Fruit fly (Drosophila melanogaster) whole organism, embryonic: Measurements from ENCODE around the gene dpp.
A peak's percentile ranks its signal among the peaks of the same experiment; 100 is the strongest.

ENCODE experiments used
- Atf-2 ChIP-seq: fragments of 200-800 bp; sonication (Bioruptor generic); optimal IDR thresholded peaks from 2 replicates; lab custom pipeline; 2016; ENCODE audit warnings: missing biosample characterization, missing genetic modification characterization
- BEAF-32 ChIP-seq: fragments of 200-800 bp; sonication (Bioruptor generic); optimal IDR thresholded peaks from 3 replicates; lab custom pipeline; 2017; ENCODE audit warnings: missing biosample characterization, missing genetic modification characterization, mild to moderate bottlenecking, moderate library complexity, missing genetic modification reagents
- CG10654 ChIP-seq: fragments of 200-800 bp; sonication (Bioruptor generic); optimal IDR thresholded peaks from 2 replicates; lab custom pipeline; 2016; ENCODE audit warnings: missing biosample characterization, missing genetic modification characterization
- CG11560 ChIP-seq: fragments of 200-800 bp; sonication (Bioruptor generic); IDR thresholded peaks from 3 replicates; pipeline ENCODE4 v1.3.6; 2022; ENCODE audit warnings: missing biosample characterization, missing genetic modification characterization
- CG12219 ChIP-seq: fragments of 200-800 bp; sonication (Bioruptor generic); optimal IDR thresholded peaks from 3 replicates; lab custom pipeline; 2018; ENCODE audit warnings: missing biosample characterization, mild to moderate bottlenecking, missing genetic modification characterization
- CG12236 ChIP-seq: fragments of 200-800 bp; sonication (Bioruptor generic); optimal IDR thresholded peaks from 2 replicates; lab custom pipeline; 2016; ENCODE audit warnings: missing biosample characterization, missing genetic modification characterization
- CG12391 ChIP-seq: fragments of 200-800 bp; sonication (Bioruptor generic); optimal IDR thresholded peaks from 3 replicates; lab custom pipeline; 2018; ENCODE audit warnings: missing biosample characterization, mild to moderate bottlenecking, missing genetic modification characterization, moderate library complexity
- CG13287 ChIP-seq: fragments of 200-800 bp; sonication (Bioruptor generic); IDR thresholded peaks from 2 replicates; pipeline ENCODE4 v1.3.6; 2022; ENCODE audit warnings: missing biosample characterization, missing genetic modification characterization; ENCODE audit not compliant: partially characterized antibody
- CG13424 ChIP-seq: fragments of 200-800 bp; sonication (Bioruptor generic); optimal IDR thresholded peaks from 2 replicates; lab custom pipeline; 2019; ENCODE audit warnings: missing biosample characterization, mild to moderate bottlenecking, missing genetic modification characterization, moderate library complexity
- CG1529 ChIP-seq: fragments of 200-800 bp; sonication (Bioruptor generic); optimal IDR thresholded peaks from 3 replicates; lab custom pipeline; 2018; ENCODE audit warnings: missing biosample characterization, missing genetic modification characterization
- CG1647 ChIP-seq: fragments of 200-800 bp; sonication (Bioruptor generic); optimal IDR thresholded peaks from 3 replicates; lab custom pipeline; 2016; ENCODE audit warnings: missing biosample characterization, missing genetic modification characterization
- CG16815 ChIP-seq: fragments of 200-800 bp; sonication (Bioruptor generic); optimal IDR thresholded peaks from 3 replicates; lab custom pipeline; 2017; ENCODE audit warnings: missing biosample characterization, mild to moderate bottlenecking, missing genetic modification characterization
- CG2712 ChIP-seq: fragments of 200-800 bp; optimal IDR thresholded peaks from 3 replicates; lab custom pipeline; 2019; ENCODE audit warnings: missing biosample characterization, mild to moderate bottlenecking, missing genetic modification characterization, moderate library complexity
- CG3065 ChIP-seq: fragments of 200-800 bp; sonication (Bioruptor generic); optimal IDR thresholded peaks from 2 replicates; lab custom pipeline; 2016; ENCODE audit warnings: missing biosample characterization, missing genetic modification characterization
- CG32767 ChIP-seq: fragments of 200-800 bp; sonication (Bioruptor generic); IDR thresholded peaks from 2 replicates; pipeline ENCODE4 v1.3.6; 2022; ENCODE audit warnings: missing biosample characterization, missing genetic modification characterization
- CG33557 ChIP-seq: fragments of 200-800 bp; sonication (Bioruptor generic); optimal IDR thresholded peaks from 2 replicates; lab custom pipeline; 2019; ENCODE audit warnings: missing biosample characterization, mild to moderate bottlenecking, missing genetic modification characterization, moderate library complexity
- CG6813 ChIP-seq: fragments of 200-800 bp; sonication (Bioruptor generic); optimal IDR thresholded peaks from 2 replicates; lab custom pipeline; 2017; ENCODE audit warnings: missing biosample characterization, missing genetic modification characterization, mild to moderate bottlenecking, moderate library complexity, missing genetic modification reagents
- CG7357 ChIP-seq: fragments of 200-800 bp; sonication (Bioruptor generic); IDR thresholded peaks from 3 replicates; pipeline ENCODE4 v1.3.6; 2022; ENCODE audit warnings: missing biosample characterization, missing genetic modification characterization
- CG7839 ChIP-seq: fragments of 200-800 bp; sonication (Bioruptor generic); optimal IDR thresholded peaks from 3 replicates; lab custom pipeline; 2018; ENCODE audit warnings: missing biosample characterization, mild to moderate bottlenecking, missing genetic modification characterization, moderate library complexity
- CG8765 ChIP-seq: fragments of 200-800 bp; sonication (Bioruptor generic); IDR thresholded peaks from 2 replicates; pipeline ENCODE4 v1.3.6; 2022; ENCODE audit warnings: missing biosample characterization, missing genetic modification characterization
- CG8924 ChIP-seq: fragments of 200-800 bp; optimal IDR thresholded peaks from 3 replicates; lab custom pipeline; 2019; ENCODE audit warnings: missing biosample characterization, mild to moderate bottlenecking, missing genetic modification characterization, moderate library complexity
- CG9437 ChIP-seq: fragments of 200-800 bp; sonication (Bioruptor generic); optimal IDR thresholded peaks from 2 replicates; lab custom pipeline; 2018; ENCODE audit warnings: missing biosample characterization, mild to moderate bottlenecking, missing genetic modification characterization
- CG9932 ChIP-seq: fragments of 200-800 bp; sonication (Bioruptor generic); IDR thresholded peaks from 2 replicates; pipeline ENCODE4 v1.3.6; 2022; ENCODE audit warnings: missing biosample characterization, missing genetic modification characterization
- CoRest ChIP-seq: fragments of 200-800 bp; sonication (Bioruptor generic); optimal IDR thresholded peaks from 3 replicates; lab custom pipeline; 2018; ENCODE audit warnings: missing biosample characterization, mild to moderate bottlenecking, missing genetic modification characterization, moderate library complexity
- Dbx ChIP-seq: fragments of 200-800 bp; sonication (Bioruptor generic); IDR thresholded peaks from 3 replicates; pipeline ENCODE4 v1.3.6; 2022; ENCODE audit warnings: missing biosample characterization, missing genetic modification characterization
- Dp ChIP-seq: fragments of 200-800 bp; sonication (Bioruptor generic); optimal IDR thresholded peaks from 2 replicates; lab custom pipeline; 2018; ENCODE audit warnings: missing biosample characterization, mild to moderate bottlenecking, missing genetic modification characterization, moderate library complexity
- Poxn ChIP-seq: fragments of 200-800 bp; sonication (Bioruptor generic); IDR thresholded peaks from 2 replicates; pipeline ENCODE4 v1.3.6; 2022; ENCODE audit warnings: missing biosample characterization, missing genetic modification characterization
- Six4 ChIP-seq: fragments of 200-800 bp; sonication (Bioruptor generic); optimal IDR thresholded peaks from 2 replicates; lab custom pipeline; 2016; ENCODE audit warnings: missing biosample characterization, missing genetic modification characterization
- Sry-β ChIP-seq: fragments of 200-800 bp; sonication (Bioruptor generic); optimal IDR thresholded peaks from 2 replicates; lab custom pipeline; 2018; ENCODE audit warnings: missing biosample characterization, mild to moderate bottlenecking, missing genetic modification characterization, moderate library complexity
- Sry-δ ChIP-seq: fragments of 200-800 bp; sonication (Bioruptor generic); optimal IDR thresholded peaks from 2 replicates; lab custom pipeline; 2016; ENCODE audit warnings: missing biosample characterization, missing genetic modification characterization
- Vsx1 ChIP-seq: fragments of 200-800 bp; sonication (Bioruptor generic); optimal IDR thresholded peaks from 2 replicates; lab custom pipeline; 2017; ENCODE audit warnings: missing biosample characterization, mild to moderate bottlenecking, missing genetic modification characterization, missing genetic modification reagents
- aop ChIP-seq: fragments of 200-800 bp; sonication (Bioruptor generic); IDR thresholded peaks from 2 replicates; pipeline ENCODE4 v1.3.6; 2022; ENCODE audit warnings: missing biosample characterization, missing genetic modification characterization
- ash1 ChIP-seq: fragments of 200-800 bp; sonication (Bioruptor generic); optimal IDR thresholded peaks from 2 replicates; lab custom pipeline; 2018; ENCODE audit warnings: missing biosample characterization, mild to moderate bottlenecking, missing genetic modification characterization
- cato ChIP-seq: fragments of 200-800 bp; sonication (Bioruptor generic); optimal IDR thresholded peaks from 2 replicates; lab custom pipeline; 2016; ENCODE audit warnings: missing biosample characterization, missing genetic modification characterization, borderline replicate concordance
- chm ChIP-seq: fragments of 200-800 bp; sonication (Bioruptor generic); IDR thresholded peaks from 2 replicates; pipeline ENCODE4 v1.3.6; 2022; ENCODE audit warnings: missing biosample characterization, missing genetic modification characterization
- dimm ChIP-seq: fragments of 200-800 bp; sonication (Bioruptor generic); IDR thresholded peaks from 2 replicates; pipeline ENCODE4 v1.3.6; 2022; ENCODE audit warnings: missing biosample characterization, missing genetic modification characterization
- dm ChIP-seq: fragments of 200-800 bp; sonication (Bioruptor generic); optimal IDR thresholded peaks from 3 replicates; lab custom pipeline; 2016; ENCODE audit warnings: missing biosample characterization, missing genetic modification characterization
- ftz-f1 ChIP-seq: fragments of 200-800 bp; sonication (Bioruptor generic); optimal IDR thresholded peaks from 2 replicates; lab custom pipeline; 2016; ENCODE audit warnings: missing biosample characterization, missing genetic modification characterization
- gfzf ChIP-seq: fragments of 200-800 bp; sonication (Bioruptor generic); optimal IDR thresholded peaks from 2 replicates; lab custom pipeline; 2016; ENCODE audit warnings: missing biosample characterization, mild to moderate bottlenecking, missing genetic modification characterization, moderate library complexity
- grn ChIP-seq: fragments of 200-800 bp; sonication (Bioruptor generic); optimal IDR thresholded peaks from 3 replicates; lab custom pipeline; 2017; ENCODE audit warnings: missing biosample characterization, missing genetic modification characterization
- hbn ChIP-seq: fragments of 200-800 bp; sonication (Bioruptor generic); IDR thresholded peaks from 2 replicates; pipeline ENCODE4 v1.3.6; 2022; ENCODE audit warnings: missing biosample characterization, missing genetic modification characterization; ENCODE audit not compliant: partially characterized antibody
- her ChIP-seq: fragments of 200-800 bp; sonication (Bioruptor generic); optimal IDR thresholded peaks from 2 replicates; lab custom pipeline; 2016; ENCODE audit warnings: missing biosample characterization, missing genetic modification characterization
- hth ChIP-seq: fragments of >200 bp; optimal IDR thresholded peaks from 2 replicates; lab custom pipeline; 2017; ENCODE audit warnings: inconsistent platforms
- jumu ChIP-seq: fragments of 200-800 bp; sonication (Bioruptor generic); optimal IDR thresholded peaks from 3 replicates; lab custom pipeline; 2016; ENCODE audit warnings: missing biosample characterization, missing genetic modification characterization
- peb ChIP-seq: fragments of 200-800 bp; sonication (Bioruptor generic); IDR thresholded peaks from 2 replicates; pipeline ENCODE4 v1.3.6; 2022; ENCODE audit warnings: missing biosample characterization, missing genetic modification characterization
- pnt ChIP-seq: fragments of 200-800 bp; sonication (Bioruptor generic); optimal IDR thresholded peaks from 3 replicates; lab custom pipeline; 2016; ENCODE audit warnings: missing biosample characterization, missing genetic modification characterization
- pzg ChIP-seq: fragments of 200-800 bp; sonication (Bioruptor generic); optimal IDR thresholded peaks from 3 replicates; lab custom pipeline; 2018; ENCODE audit warnings: missing biosample characterization, mild to moderate bottlenecking, missing genetic modification characterization, moderate library complexity
- sqz ChIP-seq: fragments of 200-800 bp; sonication (Bioruptor generic); optimal IDR thresholded peaks from 3 replicates; lab custom pipeline; 2018; ENCODE audit warnings: missing biosample characterization, mild to moderate bottlenecking, missing genetic modification characterization
- stc ChIP-seq: fragments of 200-800 bp; sonication (Bioruptor generic); IDR thresholded peaks from 2 replicates; pipeline ENCODE4 v1.3.6; 2022; ENCODE audit warnings: missing biosample characterization, missing genetic modification characterization
- toy ChIP-seq: fragments of 200-800 bp; sonication (Bioruptor generic); IDR thresholded peaks from 2 replicates; pipeline ENCODE4 v1.3.6; 2022; ENCODE audit warnings: missing biosample characterization, missing genetic modification characterization
- zfh2 ChIP-seq: fragments of 200-800 bp; sonication (Bioruptor generic); optimal IDR thresholded peaks from 2 replicates; lab custom pipeline; 2016; ENCODE audit warnings: missing biosample characterization, missing genetic modification characterization

dpp gene

DNA sequence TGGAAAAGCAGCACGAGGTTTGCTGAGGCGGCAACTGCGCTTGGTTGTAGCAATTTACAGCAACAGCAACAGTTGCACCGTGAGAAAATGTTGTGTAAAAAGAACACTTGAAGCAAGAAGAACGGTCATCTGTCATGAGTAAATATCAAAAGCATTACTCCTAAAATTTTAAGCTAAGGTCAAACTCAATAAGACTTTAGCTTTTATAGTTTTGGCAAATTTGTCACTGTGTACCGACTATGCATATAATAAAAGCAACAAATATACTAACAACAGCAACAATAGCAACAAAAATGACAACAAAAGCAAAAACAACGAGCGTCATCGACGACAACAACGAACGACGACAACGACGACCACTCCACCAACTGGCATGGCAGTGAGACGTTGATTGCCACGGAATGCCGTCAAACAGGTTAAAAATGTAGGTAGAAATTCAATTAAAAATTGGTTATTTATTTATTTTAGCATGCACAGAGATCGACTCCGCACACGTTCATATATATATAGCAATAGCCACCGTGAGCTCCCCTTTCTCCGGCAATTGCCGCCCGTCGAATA lies 5.4 kb downstream of the dpp start (continued):
- TF ChIP-seq CG2712 (tag; lab: Kevin White, UChicago) (peak; percentile 79), CG9437 (peak; percentile 60), CG16815 (GFP tag; lab: Kevin White, UChicago) (peak; percentile 8), Atf-2 (peak; percentile 77), CG8765 (GFP tag; lab: Robert Waterston, UW) (no peak), Sry-β (no peak), aop (peak; percentile 72), Dp (GFP tag; lab: Kevin White, UChicago) (no peak), Poxn (GFP tag; lab: Robert Waterston, UW) (no peak), pzg (GFP tag; lab: Kevin White, UChicago) (no peak), CG1529 (GFP tag; lab: Kevin White, UChicago) (peak; percentile 89), peb (GFP tag; lab: Robert Waterston, UW) (peak; percentile 79), her (GFP tag; lab: Kevin White, UChicago) (peak; percentile 76), jumu (peak; percentile 83), CG6813 (GFP tag; lab: Kevin White, UChicago) (peak; percentile 49), Dbx (GFP tag; lab: Robert Waterston, UW) (peak; percentile 52; the same call in 1 of the 3 replicates), grn (GFP tag; lab: Kevin White, UChicago) (peak; percentile 10), hbn (GFP tag; lab: Robert Waterston, UW) (no peak), CG13287 (GFP tag; lab: Robert Waterston, UW) (no peak), CG33557 (GFP tag; lab: Kevin White, UChicago) (no peak), CG10654 (GFP tag; lab: Kevin White, UChicago) (peak; percentile 77), CG32767 (GFP tag; lab: Robert Waterston, UW) (peak; percentile 82), CG1647 (GFP tag; lab: Kevin White, UChicago) (peak; percentile 76), dimm (GFP tag; lab: Robert Waterston, UW) (peak; percentile 76), chm (GFP tag; lab: Robert Waterston, UW) (peak; percentile 77; the same call in 1 of the 2 replicates), CG7839 (tag; lab: Kevin White, UChicago) (peak; percentile 86), BEAF-32 (GFP tag; lab: Kevin White, UChicago) (no peak), CG13424 (tag; lab: Kevin White, UChicago) (peak; percentile 92), CG12236 (GFP tag; lab: Kevin White, UChicago) (peak; percentile 72), CG7357 (GFP tag; lab: Robert Waterston, UW) (peak; percentile 65; the same call in 1 of the 3 replicates), zfh2 (GFP tag; lab: Kevin White, UChicago) (peak; percentile 15), toy (GFP tag; lab: Robert Waterston, UW) (peak; percentile 54), hth (lab: Kevin White, UChicago) (no peak), CG3065 (GFP tag; lab: Kevin White, UChicago) (peak; percentile 23), pnt (GFP tag; lab: Kevin White, UChicago) (peak; percentile 83), CG8924 (tag; lab: Kevin White, UChicago) (peak; percentile 83), CG11560 (tag; lab: Robert Waterston, UW) (0 out of 3 replicates have a peak, but pooled peaks have one; percentile 15), CG9932 (GFP tag; lab: Robert Waterston, UW) (peak; percentile 48; the same call in 1 of the 2 replicates), cato (GFP tag; lab: Kevin White, UChicago) (peak; percentile 59), Six4 (GFP tag; lab: Kevin White, UChicago) (peak; percentile 70), CoRest (tag; lab: Kevin White, UChicago) (peak; percentile 89), Sry-δ (GFP tag; lab: Kevin White, UChicago) (peak; percentile 42), CG12391 (tag; lab: Kevin White, UChicago) (peak; percentile 80), sqz (GFP tag; lab: Kevin White, UChicago) (peak; percentile 40), Vsx1 (GFP tag; lab: Kevin White, UChicago) (peak; percentile 41), stc (GFP tag; lab: Robert Waterston, UW) (peak; percentile 82), ash1 (no peak), ftz-f1 (no peak), CG12219 (peak; percentile 86), gfzf (GFP tag; lab: Kevin White, UChicago) (no peak), dm (GFP tag; lab: Kevin White, UChicago) (peak; percentile 74)
